Worm (Caenorhabditis elegans): Measurements from ENCODE around the gene irld-18.

- TF ChIP-seq pha-4 (tag; optimal IDR thresholded peaks at IDR 0.05) (no peak), fkh-10 (GFP tag; optimal IDR thresholded peaks at IDR 0.05) (no peak), nhr-11 (tag; optimal IDR thresholded peaks at IDR 0.05) (no peak)
These were observed 8.2 kb downstream of the irld-18 start, which contains the start of gene glb-34 for ce11 chrIV:14572607-14573006.
